Worm (Caenorhabditis elegans) whole organism, L3 larva: Measurements from ENCODE around the gene F23D12.7.

Source experiments
- unc-39 ChIP-seq: sonication (generic microtip); optimal IDR thresholded peaks from 4 replicates; lab custom pipeline; 2017; ENCODE audit warnings: missing biosample characterization, missing genetic modification characterization
- ztf-11 ChIP-seq: fragments of 150-350 bp; optimal IDR thresholded peaks from 2 replicates; lab custom pipeline; 2014; ENCODE audit warnings: missing biosample characterization, missing genetic modification characterization

DNA sequence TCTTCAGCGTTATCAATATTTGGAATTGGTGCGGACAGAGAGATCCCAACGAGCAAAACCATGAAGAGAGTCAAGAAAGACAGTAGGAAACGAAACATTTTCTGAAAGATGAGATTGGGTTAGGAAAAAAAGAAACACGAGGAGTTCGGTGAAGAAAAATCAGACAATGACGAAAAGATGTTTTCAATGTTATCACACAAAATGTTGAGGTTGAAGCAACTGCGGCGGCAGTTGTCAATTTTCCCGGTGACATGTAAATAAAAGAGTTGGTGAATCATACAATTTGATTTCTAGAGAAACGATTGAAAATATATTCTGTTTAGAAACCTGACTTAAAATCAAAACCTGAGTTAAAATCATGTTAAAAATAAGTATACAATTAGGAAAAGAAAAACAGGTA, at the start of gene F23D12.7:
- TF ChIP-seq unc-39 (tag; lab: Kevin White, UChicago) (no peak), ztf-11 (tag; lab: Kevin White, UChicago) (no peak)
